Fruit fly (Drosophila melanogaster) whole organism, adult: ENCODE data around the gene CG31195.

Experiments
- CG1620 ChIP-seq: fragments of 200-800 bp; sonication (Bioruptor generic); optimal IDR thresholded peaks from 2 replicates; lab custom pipeline; 2016; ENCODE audit warnings: missing biosample characterization, missing genetic modification characterization
- CG5204 ChIP-seq: fragments of 200-800 bp; sonication (Bioruptor generic); optimal IDR thresholded peaks from 2 replicates; lab custom pipeline; 2016; ENCODE audit warnings: missing biosample characterization, missing genetic modification characterization
- Clk ChIP-seq: fragments of 200-800 bp; sonication (Bioruptor generic); optimal IDR thresholded peaks from 2 replicates; lab custom pipeline; 2017; ENCODE audit warnings: missing biosample characterization, missing genetic modification characterization
- Hr96 ChIP-seq: fragments of 200-800 bp; sonication (Bioruptor generic); optimal IDR thresholded peaks from 2 replicates; lab custom pipeline; 2016; ENCODE audit warnings: missing biosample characterization, missing genetic modification characterization
- Mnt ChIP-seq: fragments of 200-800 bp; sonication (Bioruptor generic); optimal IDR thresholded peaks from 2 replicates; lab custom pipeline; 2016; ENCODE audit warnings: missing biosample characterization, mild to moderate bottlenecking, missing genetic modification characterization
- bab1 ChIP-seq: fragments of 200-800 bp; sonication (Bioruptor generic); optimal IDR thresholded peaks from 3 replicates; lab custom pipeline; 2019; ENCODE audit warnings: missing biosample characterization, mild to moderate bottlenecking, missing genetic modification characterization, moderate library complexity
- kay ChIP-seq: fragments of 200-800 bp; sonication (Bioruptor generic); peaks from one replicate; lab custom pipeline; 2016; ENCODE audit warnings: missing biosample characterization, missing genetic modification characterization, borderline replicate concordance
- tj ChIP-seq: fragments of 200-800 bp; sonication (Bioruptor generic); optimal IDR thresholded peaks from 3 replicates; lab custom pipeline; 2017; ENCODE audit warnings: missing biosample characterization, mild to moderate bottlenecking, missing genetic modification characterization, moderate library complexity
- toe ChIP-seq: fragments of 200-800 bp; sonication (Bioruptor generic); optimal IDR thresholded peaks from 2 replicates; lab custom pipeline; 2016; ENCODE audit warnings: missing biosample characterization, missing genetic modification characterization

dm6 chr3R:20790437-20790836, 28.3 kb upstream of the CG31195 start:
- TF ChIP-seq tj (GFP tag; lab: Kevin White, UChicago), result peak; percentile 78
- TF ChIP-seq Hr96, result no peak
- TF ChIP-seq CG5204, result no peak
- peak; percentile 98 for TF ChIP-seq kay (GFP tag; lab: Kevin White, UChicago)
- TF ChIP-seq CG1620 (GFP tag; lab: Kevin White, UChicago), result no peak
- TF ChIP-seq toe, result no peak
- no peak for TF ChIP-seq bab1 (GFP tag; lab: Kevin White, UChicago)
- no peak for TF ChIP-seq Clk
- TF ChIP-seq Mnt, result peak; percentile 3
